Worm (Caenorhabditis elegans): ENCODE results near the gene Y116A8A.4.

The Y116A8A.4 gene

DNA sequence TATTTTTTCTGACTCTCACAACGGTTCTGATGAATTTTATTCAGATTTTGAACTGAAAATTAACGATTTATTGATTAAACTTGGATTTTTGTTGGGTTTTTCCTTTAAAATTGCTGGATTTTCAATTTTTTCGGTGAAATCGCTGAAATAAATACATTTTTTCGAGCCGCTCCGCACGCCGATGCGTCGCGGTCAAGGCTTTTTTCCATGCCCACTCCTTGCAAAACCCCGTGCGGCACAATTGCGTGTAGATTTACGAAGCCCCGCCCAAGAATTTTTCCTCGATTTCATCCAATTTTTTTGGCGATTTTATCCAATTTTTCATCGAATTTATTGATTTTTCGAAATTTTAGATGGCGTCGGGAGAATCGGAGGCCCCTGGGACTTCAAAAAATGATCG lies 42.9 kb downstream of the Y116A8A.4 start, which contains the start of gene gtsf-1 (continued):
- TF ChIP-seq tbx-2 (tag; optimal IDR thresholded peaks at IDR 0.05), result peak; percentile 79
- TF ChIP-seq tbx-7 (tag; optimal IDR thresholded peaks at IDR 0.05), result no peak
- TF ChIP-seq pha-2 (tag; optimal IDR thresholded peaks at IDR 0.05), result peak; percentile 25
- TF ChIP-seq ceh-34 (tag; optimal IDR thresholded peaks at IDR 0.05), result peak; percentile 47
- no peak for TF ChIP-seq odd-2 (tag; optimal IDR thresholded peaks at IDR 0.05)
- peak; percentile 36 for TF ChIP-seq sox-4 (tag; optimal IDR thresholded peaks at IDR 0.05)
- TF ChIP-seq nhr-11 (tag; optimal IDR thresholded peaks at IDR 0.05), result no peak
- no peak for TF ChIP-seq sdc-2 (tag; optimal IDR thresholded peaks at IDR 0.05)
- peak; percentile 46 for TF ChIP-seq zip-5 (tag; optimal IDR thresholded peaks at IDR 0.05)
- peak; percentile 36 for TF ChIP-seq ref-2 (tag; optimal IDR thresholded peaks at IDR 0.05)
- TF ChIP-seq ceh-22 (tag; optimal IDR thresholded peaks at IDR 0.05), result no peak
- peak; percentile 54 for TF ChIP-seq madf-2 (tag; optimal IDR thresholded peaks at IDR 0.05)
- TF ChIP-seq eyg-1 (tag; optimal IDR thresholded peaks at IDR 0.05), result no peak
- TF ChIP-seq pax-1 (tag; optimal IDR thresholded peaks at IDR 0.05), result no peak
- TF ChIP-seq fkh-6 (tag; optimal IDR thresholded peaks at IDR 0.05), result no peak
- peak; percentile 85 for TF ChIP-seq nfya-1 (tag; optimal IDR thresholded peaks at IDR 0.05)
- TF ChIP-seq ceh-2 (tag; optimal IDR thresholded peaks at IDR 0.05), result peak; percentile 53
- TF ChIP-seq ceh-19 (GFP tag; optimal IDR thresholded peaks at IDR 0.05), result no peak
- no peak for TF ChIP-seq unc-3 (GFP tag; conservative IDR thresholded peaks at IDR 0.05)
- TF ChIP-seq unc-3 (tag; optimal IDR thresholded peaks at IDR 0.05), result peak; percentile 73
- TF ChIP-seq K09A11.1 (tag; optimal IDR thresholded peaks at IDR 0.05; ENCODE audit: insufficient read depth), result peak; percentile 74
- TF ChIP-seq sox-2 (GFP tag; IDR thresholded peaks at IDR 0.05), result no peak
- peak; percentile 25 for TF ChIP-seq fax-1 (tag; optimal IDR thresholded peaks at IDR 0.05)
- no peak for TF ChIP-seq Y22D7AL.16 (tag; optimal IDR thresholded peaks at IDR 0.05)
- TF ChIP-seq ttx-3 (tag; optimal IDR thresholded peaks at IDR 0.05), result peak; percentile 63
- no peak for TF ChIP-seq ahr-1 (tag; optimal IDR thresholded peaks at IDR 0.05)
- no peak for TF ChIP-seq ceh-24 (tag; optimal IDR thresholded peaks at IDR 0.05)
- no peak for TF ChIP-seq mec-3 (tag; optimal IDR thresholded peaks at IDR 0.05; ENCODE audit: borderline replicate concordance)

DNA sequence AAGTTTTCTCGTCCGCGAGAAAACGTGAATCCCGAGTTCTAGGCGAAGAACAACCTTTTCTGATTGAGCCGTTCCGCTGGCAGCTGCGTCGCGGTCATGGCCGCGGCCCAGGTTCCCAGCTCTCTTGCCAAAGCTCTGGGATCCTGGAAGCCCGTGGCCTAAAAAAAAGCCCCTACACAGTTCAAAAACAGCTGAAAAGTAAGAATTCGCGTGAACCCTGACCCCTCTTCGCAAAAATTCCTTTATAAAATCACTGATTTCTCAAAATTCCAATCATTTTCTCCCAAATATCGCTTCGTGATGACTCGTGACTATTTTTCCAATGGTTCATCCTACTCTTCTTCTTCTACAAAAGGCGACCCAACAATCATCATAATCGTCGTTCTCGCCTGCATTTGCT lies 44.6 kb downstream of the Y116A8A.4 start, which contains the start of gene T06A10.107:
TSS of gene T06A10.107 (plus strand) at position 301 of the 400 bp plus-strand sequence.
- no peak for TF ChIP-seq ttx-3 (tag; optimal IDR thresholded peaks at IDR 0.05)
- TF ChIP-seq K09A11.1 (tag; optimal IDR thresholded peaks at IDR 0.05; ENCODE audit: insufficient read depth), result no peak
- TF ChIP-seq pax-1 (tag; optimal IDR thresholded peaks at IDR 0.05), result no peak
- TF ChIP-seq ets-4 (tag; optimal IDR thresholded peaks at IDR 0.05), result no peak
- no peak for TF ChIP-seq madf-2 (tag; optimal IDR thresholded peaks at IDR 0.05)
- TF ChIP-seq zip-5 (tag; optimal IDR thresholded peaks at IDR 0.05), result no peak
- no peak for TF ChIP-seq K02D7.2 (tag; optimal IDR thresholded peaks at IDR 0.05)
- no peak for TF ChIP-seq ceh-45 (GFP tag; IDR thresholded peaks at IDR 0.05)
- no peak for TF ChIP-seq ztf-16 (tag; optimal IDR thresholded peaks at IDR 0.05)
- TF ChIP-seq fkh-10 (GFP tag; optimal IDR thresholded peaks at IDR 0.05), result no peak
- no peak for TF ChIP-seq eyg-1 (tag; optimal IDR thresholded peaks at IDR 0.05)
- TF ChIP-seq fax-1 (tag; optimal IDR thresholded peaks at IDR 0.05), result no peak
- no peak for TF ChIP-seq ceh-31 (tag; optimal IDR thresholded peaks at IDR 0.05)
- TF ChIP-seq ceh-34 (tag; optimal IDR thresholded peaks at IDR 0.05), result no peak
- no peak for TF ChIP-seq ceh-24 (tag; optimal IDR thresholded peaks at IDR 0.05)

DNA sequence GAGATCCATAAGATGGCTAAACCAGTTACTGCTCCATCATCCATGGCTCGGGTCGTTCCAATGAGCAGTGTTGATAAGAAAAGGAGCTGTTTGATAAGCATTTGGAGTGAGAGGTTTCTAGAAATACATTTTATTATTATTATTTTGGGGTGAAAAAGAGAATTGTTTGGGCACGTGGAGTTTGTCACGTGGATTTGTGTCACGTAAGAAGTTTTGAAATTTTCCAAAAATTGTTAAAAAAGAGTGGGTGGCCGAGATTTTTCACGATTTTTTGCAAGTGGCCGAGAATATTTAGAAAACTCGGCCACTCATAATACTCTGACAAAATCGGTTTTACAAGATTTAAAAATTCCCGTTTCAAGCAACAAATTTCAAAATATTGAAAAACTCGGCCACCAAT lies 46.3 kb downstream of the Y116A8A.4 start, which contains the start of gene T06A10.106:
TSS of gene T06A10.106 (minus strand) at position 101 of the 400 bp plus-strand sequence.
- TF ChIP-seq ceh-48 (tag; optimal IDR thresholded peaks at IDR 0.05), result no peak
- TF ChIP-seq ahr-1 (tag; optimal IDR thresholded peaks at IDR 0.05), result no peak

Data from whole organism, late embryonic.